Worm (Caenorhabditis elegans): Measurements from ENCODE around the gene hacd-1.

The hacd-1 gene

ce11 chrV:1432500-1433418 is 27.4 kb upstream of the hacd-1 start:
- TF ChIP-seq ccch-3 (GFP tag; optimal IDR thresholded peaks at IDR 0.05) (no peak), nhr-80 (tag; optimal IDR thresholded peaks at IDR 0.05) (peak; percentile 26), efl-1 (GFP tag; optimal IDR thresholded peaks at IDR 0.05) (no peak)

ce11 chrV:1433419-1433765 is 26.8 kb upstream of the hacd-1 start:
- TF ChIP-seq attf-3 (GFP tag; conservative IDR thresholded peaks at IDR 0.05) (no peak), nhr-179 (tag; optimal IDR thresholded peaks at IDR 0.05) (no peak), akir-1 (GFP tag; optimal IDR thresholded peaks at IDR 0.05) (no peak), nfyb-1 (GFP tag; IDR thresholded peaks at IDR 0.05) (no peak), rpc-1 (optimal IDR thresholded peaks at IDR 0.05) (no peak), rpc-1 (tag; optimal IDR thresholded peaks at IDR 0.05) (no peak), mes-4 (tag; optimal IDR thresholded peaks at IDR 0.05) (no peak), Y53G8AR.9 (GFP tag; conservative IDR thresholded peaks at IDR 0.05) (no peak), let-526 (GFP tag; IDR thresholded peaks at IDR 0.05) (no peak), B0019.2 (GFP tag; conservative IDR thresholded peaks at IDR 0.05) (no peak)

- TF ChIP-seq fkh-3 (tag; optimal IDR thresholded peaks at IDR 0.05) (no peak), hlh-12 (tag; optimal IDR thresholded peaks at IDR 0.05) (no peak), hsf-1 (GFP tag; IDR thresholded peaks at IDR 0.05) (no peak), gei-17 (GFP tag; optimal IDR thresholded peaks at IDR 0.05) (no peak), B0336.3 (GFP tag; IDR thresholded peaks at IDR 0.05) (no peak), mel-28 (tag; optimal IDR thresholded peaks at IDR 0.05; ENCODE audit: borderline replicate concordance) (no peak), Y95B8A.8 (GFP tag; IDR thresholded peaks at IDR 0.05) (no peak), somi-1 (GFP tag; optimal IDR thresholded peaks at IDR 0.05) (no peak), Y53G8AR.9 (GFP tag; conservative IDR thresholded peaks at IDR 0.05) (no peak), snpc-4 (GFP tag; optimal IDR thresholded peaks at IDR 0.05) (no peak), snpc-4 (tag; optimal IDR thresholded peaks at IDR 0.05) (no peak), bed-1 (GFP tag; IDR thresholded peaks at IDR 0.05) (no peak), cebp-2 (GFP tag; IDR thresholded peaks at IDR 0.05) (no peak), madf-6 (GFP tag; IDR thresholded peaks at IDR 0.05) (no peak), Y79H2A.3 (GFP tag; conservative IDR thresholded peaks at IDR 0.05) (no peak), ztf-26 (tag; optimal IDR thresholded peaks at IDR 0.05) (no peak), tbx-9 (tag; optimal IDR thresholded peaks at IDR 0.05; ENCODE audit: borderline replicate concordance) (no peak), B0035.1 (tag; optimal IDR thresholded peaks at IDR 0.05) (no peak), nhr-80 (tag; optimal IDR thresholded peaks at IDR 0.05) (no peak)
Measured at ce11 chrV:1434398-1434797, 25.8 kb upstream of the hacd-1 start.

- TF ChIP-seq bed-2 (GFP tag; IDR thresholded peaks at IDR 0.05), result no peak
Measured at ce11 chrV:1435106-1435505, 25.1 kb upstream of the hacd-1 start.

ce11 chrV:1438205-1438604 is 22.0 kb upstream of the hacd-1 start:
- no peak for TF ChIP-seq T07F8.4 (tag; optimal IDR thresholded peaks at IDR 0.05)
- TF ChIP-seq tbx-9 (tag; optimal IDR thresholded peaks at IDR 0.05; ENCODE audit: borderline replicate concordance), result no peak
- no peak for TF ChIP-seq zim-3 (tag; optimal IDR thresholded peaks at IDR 0.05)
- TF ChIP-seq unc-62 (GFP tag; optimal IDR thresholded peaks at IDR 0.05), result no peak
- TF ChIP-seq cebp-2 (GFP tag; IDR thresholded peaks at IDR 0.05), result no peak
- TF ChIP-seq nhr-120 (GFP tag; IDR thresholded peaks at IDR 0.05), result no peak
- TF ChIP-seq ztf-3 (GFP tag; optimal IDR thresholded peaks at IDR 0.05), result no peak
- no peak for TF ChIP-seq sdz-38 (tag; optimal IDR thresholded peaks at IDR 0.05)
- TF ChIP-seq madf-3 (GFP tag; IDR thresholded peaks at IDR 0.05), result no peak
- no peak for TF ChIP-seq F57A8.1 (GFP tag; optimal IDR thresholded peaks at IDR 0.05)
- TF ChIP-seq ztf-6 (GFP tag; IDR thresholded peaks at IDR 0.05), result no peak
- TF ChIP-seq C17E4.6 (GFP tag; IDR thresholded peaks at IDR 0.05), result no peak
- no peak for TF ChIP-seq hmg-1.2 (GFP tag; IDR thresholded peaks at IDR 0.05)
- no peak for TF ChIP-seq athp-1 (tag; optimal IDR thresholded peaks at IDR 0.05)
- no peak for TF ChIP-seq snpc-4 (GFP tag; optimal IDR thresholded peaks at IDR 0.05)
- TF ChIP-seq snpc-4 (tag; optimal IDR thresholded peaks at IDR 0.05), result no peak
- no peak for TF ChIP-seq mes-4 (tag; optimal IDR thresholded peaks at IDR 0.05)
- TF ChIP-seq F57C9.4 (tag; optimal IDR thresholded peaks at IDR 0.05), result no peak

Measured in whole organism, young adult.